Worm (Caenorhabditis elegans): ENCODE results near the gene C50D2.1.

C50D2.1 gene

DNA sequence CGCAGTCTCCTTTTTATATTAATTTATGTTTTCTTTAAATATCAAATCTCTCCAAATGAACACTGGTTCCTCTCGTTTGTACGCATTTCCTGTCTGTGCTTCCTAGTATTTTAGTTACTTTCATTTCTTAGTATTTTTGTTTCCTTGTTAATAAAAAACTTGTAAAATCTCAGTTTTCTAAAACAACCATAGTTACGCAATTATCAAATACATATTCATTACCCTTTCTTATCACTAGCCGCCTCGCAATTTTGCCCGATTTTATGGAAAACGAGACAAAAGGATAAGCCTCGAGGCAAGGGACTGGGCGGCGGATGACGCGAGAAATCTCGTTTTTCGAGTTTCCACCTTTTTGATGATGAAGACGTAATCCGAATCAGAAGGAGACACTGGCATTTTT is at the start of gene C50D2.1:
Gene C50D2.1, plus strand, starts transcription at position 301 of the 400 bp plus-strand sequence.
- TF ChIP-seq rnt-1 (tag; optimal IDR thresholded peaks at IDR 0.05) (no peak), nhr-76 (tag; optimal IDR thresholded peaks at IDR 0.05) (no peak), lir-3 (tag; optimal IDR thresholded peaks at IDR 0.05; ENCODE audit: poor library complexity) (no peak), aly-2 (tag; optimal IDR thresholded peaks at IDR 0.05) (no peak), nhr-28 (tag; optimal IDR thresholded peaks at IDR 0.05) (no peak)

DNA sequence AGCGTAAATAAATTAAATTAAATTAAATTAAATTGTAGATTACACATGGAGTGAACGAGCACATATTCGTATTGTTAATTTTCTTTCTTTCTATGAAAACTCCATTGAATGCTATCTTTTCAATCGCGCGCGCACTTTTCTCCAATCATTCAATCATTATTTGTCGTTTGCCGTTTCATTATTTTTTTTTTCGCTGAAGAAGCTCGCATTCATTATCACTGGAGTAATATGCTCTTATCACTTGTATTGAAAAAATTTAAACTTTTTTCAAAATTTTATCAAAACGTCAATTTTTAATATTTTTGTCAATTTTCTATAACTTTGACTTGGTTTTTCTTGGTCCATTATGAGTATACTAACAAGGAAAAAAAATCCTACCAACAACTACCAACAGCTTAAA is 45.9 kb upstream of the C50D2.1 start:
- TF ChIP-seq ztf-4 (tag; optimal IDR thresholded peaks at IDR 0.05) (no peak), Y116A8C.19 (tag; optimal IDR thresholded peaks at IDR 0.05; ENCODE audit: borderline replicate concordance) (no peak), nhr-85 (tag) (no peak), swsn-7 (tag; optimal IDR thresholded peaks at IDR 0.05) (no peak), C34B4.2 (tag; optimal IDR thresholded peaks at IDR 0.05) (no peak), sup-37 (GFP tag; optimal IDR thresholded peaks at IDR 0.05) (no peak), unc-98 (GFP tag; IDR thresholded peaks at IDR 0.05) (no peak), ceh-82 (tag; optimal IDR thresholded peaks at IDR 0.05) (no peak), fkh-8 (tag; optimal IDR thresholded peaks at IDR 0.05) (no peak), nhr-237 (tag; optimal IDR thresholded peaks at IDR 0.05) (no peak), vab-15 (tag; optimal IDR thresholded peaks at IDR 0.05) (no peak), efl-3 (GFP tag; optimal IDR thresholded peaks at IDR 0.05) (no peak), pqm-1 (tag; optimal IDR thresholded peaks at IDR 0.05) (peak; percentile 54), elt-2 (tag; optimal IDR thresholded peaks at IDR 0.05) (peak; percentile 7), nhr-11 (tag; optimal IDR thresholded peaks at IDR 0.05) (no peak)

DNA sequence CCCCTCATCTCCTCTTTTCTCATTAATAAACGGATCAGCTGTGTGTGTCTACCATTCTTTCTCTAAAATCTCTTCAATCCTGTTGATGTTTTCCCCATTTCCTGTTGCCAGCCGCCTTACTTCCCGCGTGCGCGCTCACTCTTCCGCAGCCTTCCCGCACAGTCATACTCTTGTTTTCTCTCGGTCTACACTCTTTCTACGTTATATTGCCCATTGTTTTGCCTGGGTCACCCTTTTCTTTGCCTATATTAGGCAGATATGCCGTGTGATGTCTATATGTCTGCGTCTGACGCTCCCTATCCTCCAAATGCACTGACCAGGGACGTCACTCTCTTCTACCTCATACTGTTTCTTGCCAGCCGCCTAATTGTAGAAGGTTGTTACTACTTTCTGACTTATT is 45.0 kb upstream of the C50D2.1 start:
- peak; percentile 68 for TF ChIP-seq nhr-90 (tag; optimal IDR thresholded peaks at IDR 0.05; ENCODE audit: poor library complexity)
- no peak for TF ChIP-seq skn-1 (tag; optimal IDR thresholded peaks at IDR 0.05)
- peak; percentile 30 for TF ChIP-seq ceh-8 (GFP tag; optimal IDR thresholded peaks at IDR 0.05)
- TF ChIP-seq ceh-82 (tag; optimal IDR thresholded peaks at IDR 0.05) = peak in 1 of 3 experiments; percentile 9
- TF ChIP-seq pqm-1 (tag; optimal IDR thresholded peaks at IDR 0.05) = no peak
- no peak for TF ChIP-seq unc-130 (tag; optimal IDR thresholded peaks at IDR 0.05)
- TF ChIP-seq nhr-77 (tag; optimal IDR thresholded peaks at IDR 0.05) = no peak
- peak; percentile 21 for TF ChIP-seq ztf-4 (tag; optimal IDR thresholded peaks at IDR 0.05)
- TF ChIP-seq lsy-2 (tag; optimal IDR thresholded peaks at IDR 0.05) = peak in 1 of 2 experiments; percentile 61
- no peak for TF ChIP-seq xbp-1 (tag; optimal IDR thresholded peaks at IDR 0.05)
- TF ChIP-seq alr-1 (tag; optimal IDR thresholded peaks at IDR 0.05; ENCODE audit: borderline replicate concordance) = no peak
- TF ChIP-seq nhr-76 (tag; optimal IDR thresholded peaks at IDR 0.05) = no peak
- TF ChIP-seq C04F5.9 (tag; optimal IDR thresholded peaks at IDR 0.05) = no peak
- no peak for TF ChIP-seq sox-4 (tag; optimal IDR thresholded peaks at IDR 0.05)
- TF ChIP-seq aha-1 (tag; optimal IDR thresholded peaks at IDR 0.05) = no peak
- no peak for TF ChIP-seq unc-86 (tag; optimal IDR thresholded peaks at IDR 0.05)
- peak; percentile 92 for TF ChIP-seq nhr-85 (tag)
- TF ChIP-seq lin-14 (GFP tag; optimal IDR thresholded peaks at IDR 0.05) = peak; percentile 80
- TF ChIP-seq lin-35 (GFP tag; optimal IDR thresholded peaks at IDR 0.05) = peak in 1 of 2 experiments; percentile 62
- TF ChIP-seq nhr-12 (tag; optimal IDR thresholded peaks at IDR 0.05) = no peak
- peak; percentile 27 to 38 for TF ChIP-seq efl-1 (optimal IDR thresholded peaks at IDR 0.05)
- TF ChIP-seq efl-1 (GFP tag; optimal IDR thresholded peaks at IDR 0.05 in 1 of 2) = no peak
- TF ChIP-seq unc-98 (GFP tag; IDR thresholded peaks at IDR 0.05) = no peak
- TF ChIP-seq nhr-19 (GFP tag; conservative IDR thresholded peaks at IDR 0.05) = no peak
- TF ChIP-seq jun-1 (tag; optimal IDR thresholded peaks at IDR 0.05) = peak; percentile 17
- no peak for TF ChIP-seq ama-1 (optimal IDR thresholded peaks at IDR 0.05)
- peak; percentile 54 for TF ChIP-seq nhr-47 (tag; optimal IDR thresholded peaks at IDR 0.05)
- peak; percentile 79 for TF ChIP-seq mep-1 (tag; optimal IDR thresholded peaks at IDR 0.05)
- TF ChIP-seq zag-1 (tag; optimal IDR thresholded peaks at IDR 0.05) = no peak
- TF ChIP-seq tbx-2 (tag; optimal IDR thresholded peaks at IDR 0.05) = peak; percentile 0
- TF ChIP-seq pag-3 (tag; optimal IDR thresholded peaks at IDR 0.05; ENCODE audit: borderline replicate concordance, insufficient read depth) = peak; percentile 49
- peak; percentile 64 for TF ChIP-seq nhr-71 (tag; optimal IDR thresholded peaks at IDR 0.05)
- TF ChIP-seq fos-1 (tag; optimal IDR thresholded peaks at IDR 0.05) = peak; percentile 22
- no peak for TF ChIP-seq fkh-8 (tag; optimal IDR thresholded peaks at IDR 0.05)
- TF ChIP-seq snu-23 (GFP tag; optimal IDR thresholded peaks at IDR 0.05) = peak; percentile 71
- peak; percentile 33 for TF ChIP-seq swsn-7 (tag; optimal IDR thresholded peaks at IDR 0.05)
- peak; percentile 88 for TF ChIP-seq blmp-1 (tag; optimal IDR thresholded peaks at IDR 0.05)
- peak; percentile 33; the same call in 1 of the 2 replicates for TF ChIP-seq grh-1 (GFP tag; IDR thresholded peaks at IDR 0.05)
